Worm (Caenorhabditis elegans) whole organism, L2 larva: ENCODE data around the gene ZK381.62.

Experiments
- C34F6.9 ChIP-seq: fragments of 150-350 bp; optimal IDR thresholded peaks from 2 replicates; lab custom pipeline; 2014; ENCODE audit warnings: missing biosample characterization, missing genetic modification characterization
- F13H6.1 ChIP-seq: sonication (generic microtip); optimal IDR thresholded peaks from 2 replicates; lab custom pipeline; 2016; ENCODE audit warnings: missing genetic modification characterization, missing compliant biosample characterization
- R02D3.7 ChIP-seq: fragments of 150-350 bp; optimal IDR thresholded peaks from 2 replicates; lab custom pipeline; 2014; ENCODE audit warnings: missing biosample characterization, missing genetic modification characterization
- Y55F3AM.14 ChIP-seq: fragments of 200-800 bp; sonication (Bioruptor generic); optimal IDR thresholded peaks from 2 replicates; lab custom pipeline; 2018; ENCODE audit warnings: mild to moderate bottlenecking, missing genetic modification characterization, missing compliant biosample characterization
- alr-1 ChIP-seq: fragments of 150-350 bp; optimal IDR thresholded peaks from 2 replicates; lab custom pipeline; 2014; ENCODE audit warnings: missing biosample characterization, missing genetic modification characterization
- blmp-1 ChIP-seq: sonication (generic microtip); optimal IDR thresholded peaks from 2 replicates; lab custom pipeline; 2017; ENCODE audit warnings: missing genetic modification characterization, mild to moderate bottlenecking, missing compliant biosample characterization, antibody characterized with exemption, moderate library complexity; ENCODE audit not compliant: insufficient read depth
- ceh-16 ChIP-seq: fragments of 150-350 bp; optimal IDR thresholded peaks from 2 replicates; lab custom pipeline; 2014; ENCODE audit warnings: missing biosample characterization, missing genetic modification characterization
- ceh-82 ChIP-seq: fragments of 150-350 bp; optimal IDR thresholded peaks from 2 replicates; lab custom pipeline; 2014; ENCODE audit warnings: missing biosample characterization, missing genetic modification characterization
- crh-2 ChIP-seq: sonication (generic microtip); optimal IDR thresholded peaks from 2 replicates; lab custom pipeline; 2017; ENCODE audit warnings: missing biosample characterization, missing genetic modification characterization
- dmd-4 ChIP-seq: sonication (generic microtip); optimal IDR thresholded peaks from 2 replicates; lab custom pipeline; 2017; ENCODE audit warnings: missing biosample characterization, missing genetic modification characterization
- egl-27 ChIP-seq: sonication (generic microtip); optimal IDR thresholded peaks from 3 replicates; lab custom pipeline; 2017; ENCODE audit warnings: missing biosample characterization, missing genetic modification reagents, missing genetic modification characterization
- elt-3 ChIP-seq: sonication (generic microtip); optimal IDR thresholded peaks from 2 replicates; lab custom pipeline; 2017; ENCODE audit warnings: missing biosample characterization, missing genetic modification characterization
- fos-1 ChIP-seq: fragments of 150-350 bp; optimal IDR thresholded peaks from 2 replicates; lab custom pipeline; 2014; ENCODE audit warnings: missing biosample characterization, missing genetic modification characterization
- gmeb-1 ChIP-seq: fragments of 150-350 bp; optimal IDR thresholded peaks from 2 replicates; lab custom pipeline; 2014; ENCODE audit warnings: missing biosample characterization, missing genetic modification characterization
- lin-13 ChIP-seq: fragments of 150-350 bp; optimal IDR thresholded peaks from 2 replicates; lab custom pipeline; 2014; ENCODE audit warnings: missing biosample characterization, missing genetic modification reagents, missing genetic modification characterization
- mab-5 ChIP-seq: fragments of 150-350 bp; optimal IDR thresholded peaks from 2 replicates; lab custom pipeline; 2014; ENCODE audit warnings: missing biosample characterization, missing genetic modification characterization
- mbf-1 ChIP-seq: sonication (generic microtip); optimal IDR thresholded peaks from 2 replicates; lab custom pipeline; 2017; ENCODE audit warnings: missing biosample characterization, missing genetic modification characterization
- mdl-1 ChIP-seq, 2 experiments: fragments of 150-350 bp in 1 of 2; sonication (generic microtip) in 1 of 2; optimal IDR thresholded peaks; 2 replicates each; lab custom pipeline; 2017; ENCODE audit warnings: missing biosample characterization in 2 of 2, missing genetic modification characterization in 2 of 2
- nhr-10 ChIP-seq: sonication (generic microtip); optimal IDR thresholded peaks from 2 replicates; lab custom pipeline; 2017; ENCODE audit warnings: missing biosample characterization, missing genetic modification characterization
- nhr-11 ChIP-seq: fragments of 150-350 bp; optimal IDR thresholded peaks from 2 replicates; lab custom pipeline; 2014; ENCODE audit warnings: missing biosample characterization, missing genetic modification characterization
- nhr-12 ChIP-seq: fragments of 150-350 bp; optimal IDR thresholded peaks from 2 replicates; lab custom pipeline; 2014; ENCODE audit warnings: missing biosample characterization, missing genetic modification characterization
- nhr-129 ChIP-seq: fragments of 150-350 bp; optimal IDR thresholded peaks from 2 replicates; lab custom pipeline; 2014; ENCODE audit warnings: missing biosample characterization, missing genetic modification characterization
- nhr-237 ChIP-seq: fragments of 150-350 bp; optimal IDR thresholded peaks from 2 replicates; lab custom pipeline; 2014; ENCODE audit warnings: missing biosample characterization, missing genetic modification characterization
- nhr-6 ChIP-seq: fragments of 150-350 bp; optimal IDR thresholded peaks from 2 replicates; lab custom pipeline; 2014; ENCODE audit warnings: missing biosample characterization, missing genetic modification characterization
- peb-1 ChIP-seq: fragments of 150-350 bp; optimal IDR thresholded peaks from 2 replicates; lab custom pipeline; 2014; ENCODE audit warnings: missing biosample characterization, missing genetic modification characterization
- skn-1 ChIP-seq: sonication (generic microtip); optimal IDR thresholded peaks from 2 replicates; lab custom pipeline; 2017; ENCODE audit warnings: missing biosample characterization, missing genetic modification characterization
- sma-9 ChIP-seq, 2 experiments: fragments of 150-350 bp in 1 of 2; sonication (generic microtip) in 1 of 2; optimal IDR thresholded peaks; 2 replicates each; lab custom pipeline; 2014 to 2016; ENCODE audit warnings: missing genetic modification characterization in 2 of 2, mild to moderate bottlenecking in 1 of 2, missing biosample characterization in 1 of 2, missing compliant biosample characterization in 1 of 2, missing genetic modification reagents in 1 of 2, moderate library complexity in 1 of 2
- unc-39 ChIP-seq: fragments of 150-350 bp; optimal IDR thresholded peaks from 2 replicates; lab custom pipeline; 2014; ENCODE audit warnings: missing biosample characterization, missing genetic modification characterization
- unc-55 ChIP-seq: fragments of 150-350 bp; sonication (generic microtip); optimal IDR thresholded peaks from 3 replicates; lab custom pipeline; 2014; ENCODE audit warnings: missing biosample characterization, missing genetic modification reagents, missing genetic modification characterization
- unc-62 ChIP-seq: fragments of 150-350 bp; optimal IDR thresholded peaks from 2 replicates; lab custom pipeline; 2014; ENCODE audit warnings: missing biosample characterization, missing genetic modification reagents, missing genetic modification characterization
- zag-1 ChIP-seq: fragments of 150-350 bp; optimal IDR thresholded peaks from 2 replicates; lab custom pipeline; 2014; ENCODE audit warnings: missing biosample characterization, missing genetic modification characterization
- ztf-1 ChIP-seq: fragments of 200-800 bp; sonication (Bioruptor generic); conservative IDR thresholded peaks from 2 replicates; pipeline ENCODE4 v1.3.6; 2022; ENCODE audit warnings: missing genetic modification characterization, missing compliant biosample characterization
- ztf-11 ChIP-seq: sonication (generic microtip); optimal IDR thresholded peaks from 2 replicates; lab custom pipeline; 2017; ENCODE audit warnings: missing biosample characterization, missing genetic modification characterization
- ztf-4 ChIP-seq: fragments of 150-350 bp; optimal IDR thresholded peaks from 2 replicates; lab custom pipeline; 2014; ENCODE audit warnings: missing biosample characterization, missing genetic modification characterization

ZK381.62 gene

ce11 chrIV:6978625-6979024, 7.5 kb upstream of the ZK381.62 start:
- TF ChIP-seq ztf-4 (no peak), unc-62 (GFP tag; lab: Kevin White, UChicago) (no peak), C34F6.9 (tag; lab: Kevin White, UChicago) (no peak), egl-27 (tag; lab: Kevin White, UChicago) (no peak), unc-39 (tag; lab: Kevin White, UChicago) (no peak)

ce11 chrIV:6977089-6977558, 6.0 kb upstream of the ZK381.62 start, which contains the start of the genes pgl-1 and him-3:
Gene pgl-1, minus strand, starts transcription at chrIV:6977318.
Gene him-3, plus strand, starts transcription at chrIV:6977508.
- TF ChIP-seq F13H6.1 (no peak), alr-1 (tag; lab: Kevin White, UChicago) (no peak), gmeb-1 (tag; lab: Kevin White, UChicago) (no peak), nhr-10 (tag; lab: Kevin White, UChicago) (no peak), nhr-237 (no peak), ceh-82 (tag; lab: Kevin White, UChicago) (no peak), unc-62 (GFP tag; lab: Kevin White, UChicago) (no peak), nhr-129 (no peak), dmd-4 (tag; lab: Kevin White, UChicago) (no peak), lin-13 (no peak)
- TF ChIP-seq, all 48 proteins: peak for 0

ce11 chrIV:6974162-6974938, 3.2 kb upstream of the ZK381.62 start:
- no peak for TF ChIP-seq nhr-11 (tag; lab: Kevin White, UChicago)
- TF ChIP-seq F13H6.1 = no peak
- TF ChIP-seq ceh-82 (tag; lab: Kevin White, UChicago) = no peak
- TF ChIP-seq C34F6.9 (tag; lab: Kevin White, UChicago) = no peak
- no peak for TF ChIP-seq ztf-11
- no peak for TF ChIP-seq nhr-129
- TF ChIP-seq ceh-16 (tag; lab: Kevin White, UChicago) = no peak
- no peak for TF ChIP-seq unc-55 (GFP tag; lab: Kevin White, UChicago)
- no peak for TF ChIP-seq ztf-4

ce11 chrIV:6972427-6972826, 1.3 kb upstream of the ZK381.62 start, which contains the start of gene nhr-249:
Gene nhr-249, minus strand, starts transcription at chrIV:6972527.
- TF ChIP-seq unc-55 (GFP tag; lab: Kevin White, UChicago) (no peak), fos-1 (tag; lab: Kevin White, UChicago) (no peak), nhr-129 (no peak), nhr-237 (no peak), lin-13 (no peak), mbf-1 (tag; lab: Kevin White, UChicago) (no peak), ztf-11 (no peak), ztf-4 (no peak), peb-1 (no peak), Y55F3AM.14 (GFP tag; lab: Kevin White, UChicago) (no peak)

- TF ChIP-seq ztf-1 (no peak), unc-39 (tag; lab: Kevin White, UChicago) (no peak)
Observed at ce11 chrIV:6970271-6970670, 842 bp downstream of the ZK381.62 start, which contains the start of gene ZK381.8. Gene ZK381.8, minus strand, starts transcription at chrIV:6970371.

ce11 chrIV:6965192-6965591, 5.9 kb downstream of the ZK381.62 start, which contains the start of gene ZK381.2:
Gene ZK381.2, plus strand, starts transcription at chrIV:6965492.
- TF ChIP-seq nhr-12 (tag; lab: Kevin White, UChicago) = no peak
- no peak for TF ChIP-seq ceh-82 (tag; lab: Kevin White, UChicago)
- no peak for TF ChIP-seq zag-1 (tag; lab: Kevin White, UChicago)
- TF ChIP-seq sma-9 (GFP tag; optimal IDR thresholded peaks at IDR 0.05; lab: Kevin White, UChicago) = no peak
- TF ChIP-seq sma-9 (tag; optimal IDR thresholded peaks at IDR 0.05; lab: Kevin White, UChicago) = no peak
- TF ChIP-seq crh-2 (tag; lab: Kevin White, UChicago) = no peak
- no peak for TF ChIP-seq nhr-6 (tag; lab: Kevin White, UChicago)
- no peak for TF ChIP-seq F13H6.1
- no peak for TF ChIP-seq R02D3.7 (tag; lab: Kevin White, UChicago)
- no peak for TF ChIP-seq ceh-16 (tag; lab: Kevin White, UChicago)
- TF ChIP-seq nhr-10 (tag; lab: Kevin White, UChicago) = no peak
- no peak for TF ChIP-seq mdl-1 (tag; optimal IDR thresholded peaks at IDR 0.05; lab: Kevin White, UChicago)
- TF ChIP-seq mab-5 (tag; lab: Kevin White, UChicago) = no peak
- no peak for TF ChIP-seq nhr-11 (tag; lab: Kevin White, UChicago)
- no peak for TF ChIP-seq mbf-1 (tag; lab: Kevin White, UChicago)
- no peak for TF ChIP-seq skn-1 (tag; lab: Kevin White, UChicago)
- no peak for TF ChIP-seq egl-27 (tag; lab: Kevin White, UChicago)
- no peak for TF ChIP-seq elt-3 (tag; lab: Kevin White, UChicago)
- no peak for TF ChIP-seq blmp-1 (tag; lab: Kevin White, UChicago)
